Worm (Caenorhabditis elegans) whole organism, L1 larva: ENCODE data around the gene C46F9.6.
"Not testable (repeated sequence)": the region's sequence is repeated elsewhere in the genome, so short reads cannot be mapped to it uniquely, and the experiment has no call there.

Experiments
- blmp-1 ChIP-seq: fragments of 150-350 bp; optimal IDR thresholded peaks from 2 replicates; lab custom pipeline; 2014; ENCODE audit warnings: missing biosample characterization, missing genetic modification characterization
- irx-1 ChIP-seq: sonication (generic microtip); optimal IDR thresholded peaks from 2 replicates; lab custom pipeline; 2016; ENCODE audit warnings: missing genetic modification characterization, missing compliant biosample characterization
- lin-15B ChIP-seq: fragments of 150-350 bp; sonication (generic microtip); optimal IDR thresholded peaks from 3 replicates; lab custom pipeline; 2014; ENCODE audit warnings: missing biosample characterization, missing genetic modification characterization
- nhr-237 ChIP-seq: fragments of 150-350 bp; optimal IDR thresholded peaks from 2 replicates; lab custom pipeline; 2014; ENCODE audit warnings: missing biosample characterization, missing genetic modification characterization
- rnt-1 ChIP-seq: sonication (generic microtip); optimal IDR thresholded peaks from 2 replicates; lab custom pipeline; 2016; ENCODE audit warnings: mild to moderate bottlenecking, missing genetic modification characterization, moderate library complexity, missing compliant biosample characterization
- zag-1 ChIP-seq: fragments of 150-350 bp; optimal IDR thresholded peaks from 2 replicates; lab custom pipeline; 2014; ENCODE audit warnings: missing biosample characterization, missing genetic modification characterization
- ztf-11 ChIP-seq, 2 experiments: sonication (generic microtip); optimal IDR thresholded peaks; 2 replicates each; lab custom pipeline; 2016 to 2017; ENCODE audit warnings: missing genetic modification characterization in 2 of 2, missing biosample characterization in 1 of 2, missing compliant biosample characterization in 1 of 2

- not testable (repeated sequence) for TF ChIP-seq ztf-11 (tag; optimal IDR thresholded peaks at IDR 0.05; lab: Kevin White, UChicago); irx-1 (tag; lab: Kevin White, UChicago); zag-1; lin-15B (tag; lab: Kevin White, UChicago); nhr-237 (tag; lab: Kevin White, UChicago); blmp-1 (tag; lab: Kevin White, UChicago); rnt-1 (tag; lab: Kevin White, UChicago)
Observed at ce11 chrII:1862334-1862733, 35.7 kb upstream of the C46F9.6 start, which contains the start of gene fbxb-98.
